Worm (Caenorhabditis elegans): ENCODE results near the gene col-99.
"Not testable (repeated sequence)": the region's sequence is repeated elsewhere in the genome, so short reads cannot be mapped to it uniquely, and the experiment has no call there.

col-99 gene

DNA sequence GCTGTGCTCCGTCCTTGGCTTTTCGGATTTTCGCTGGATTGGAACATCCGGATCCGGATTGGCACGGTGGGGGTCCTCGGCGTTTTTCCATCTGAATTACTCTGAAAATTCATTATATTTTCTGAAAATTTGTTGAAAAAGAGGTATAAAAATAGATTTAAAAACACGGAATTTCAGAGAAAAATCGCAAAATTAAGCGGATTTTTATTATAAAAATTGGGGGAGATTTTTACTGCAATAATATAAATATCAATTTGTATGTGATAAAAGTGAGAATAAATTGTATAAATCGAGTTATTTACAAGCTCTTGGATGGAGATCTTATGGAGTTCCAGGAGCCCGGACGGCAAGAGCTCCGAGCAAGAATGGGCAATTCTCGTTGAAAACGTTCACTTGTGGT, 26.1 kb downstream of the col-99 start, which contains the start of gene tut-1:
TSS of gene tut-1 (minus strand) at position 101 of the 400 bp plus-strand sequence.
- TF ChIP-seq nhr-76 (tag; optimal IDR thresholded peaks at IDR 0.05) = no peak
- no peak for TF ChIP-seq bed-3 (GFP tag; optimal IDR thresholded peaks at IDR 0.05)
- TF ChIP-seq ceh-83 (GFP tag; optimal IDR thresholded peaks at IDR 0.05) = no peak
- no peak for TF ChIP-seq tbx-8 (GFP tag; optimal IDR thresholded peaks at IDR 0.05)
- TF ChIP-seq ztf-11 (tag; optimal IDR thresholded peaks at IDR 0.05) = no peak
- no peak for TF ChIP-seq M03D4.4 (tag; optimal IDR thresholded peaks at IDR 0.05)
- no peak for TF ChIP-seq sem-2 (GFP tag; optimal IDR thresholded peaks at IDR 0.05)
- no peak for TF ChIP-seq drap-1 (GFP tag; optimal IDR thresholded peaks at IDR 0.05)
- TF ChIP-seq mep-1 (tag; optimal IDR thresholded peaks at IDR 0.05) = no peak
- TF ChIP-seq ces-1 (GFP tag; optimal IDR thresholded peaks at IDR 0.05) = no peak
- TF ChIP-seq lin-32 (GFP tag; optimal IDR thresholded peaks at IDR 0.05) = no peak
- no peak for TF ChIP-seq mab-5 (tag; optimal IDR thresholded peaks at IDR 0.05)
- no peak for TF ChIP-seq mls-2 (tag; optimal IDR thresholded peaks at IDR 0.05)
- TF ChIP-seq lsy-2 (tag; optimal IDR thresholded peaks at IDR 0.05) = no peak
- TF ChIP-seq lin-13 (tag; optimal IDR thresholded peaks at IDR 0.05) = no peak
- TF ChIP-seq zip-8 (tag; optimal IDR thresholded peaks at IDR 0.05) = no peak
- no peak for TF ChIP-seq nhr-2 (tag; optimal IDR thresholded peaks at IDR 0.05)

DNA sequence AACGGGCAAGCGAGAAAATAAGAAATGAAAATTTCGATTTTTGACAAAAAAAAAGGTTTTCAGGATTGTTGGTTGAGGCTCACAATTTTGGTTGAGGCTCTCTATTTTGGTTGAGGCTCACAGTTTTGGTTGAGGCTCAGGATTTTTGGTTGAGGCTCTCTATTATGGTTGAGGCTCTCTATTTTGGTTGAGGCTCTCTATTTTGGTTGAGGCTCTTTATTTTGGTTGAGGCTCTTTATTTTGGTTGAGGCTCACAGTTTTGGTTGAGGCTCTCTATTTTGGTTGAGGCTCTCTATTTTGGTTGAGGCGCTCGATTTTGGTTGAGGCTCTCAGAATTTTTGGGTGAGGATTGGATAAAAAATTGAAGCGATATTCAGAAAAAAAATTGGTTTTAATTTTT, 27.9 kb downstream of the col-99 start:
- TF ChIP-seq pha-4 (tag; optimal IDR thresholded peaks at IDR 0.05) = no peak
- no peak for TF ChIP-seq ztf-11 (tag; optimal IDR thresholded peaks at IDR 0.05)
- TF ChIP-seq drap-1 (GFP tag; optimal IDR thresholded peaks at IDR 0.05) = no peak
- TF ChIP-seq sem-2 (GFP tag; optimal IDR thresholded peaks at IDR 0.05) = no peak
- TF ChIP-seq unc-39 (tag; optimal IDR thresholded peaks at IDR 0.05) = no peak
- TF ChIP-seq hlh-1 (tag; optimal IDR thresholded peaks at IDR 0.05) = no peak
- TF ChIP-seq lin-13 (tag; optimal IDR thresholded peaks at IDR 0.05) = no peak
- TF ChIP-seq nhr-237 (tag; optimal IDR thresholded peaks at IDR 0.05) = no peak
- no peak for TF ChIP-seq nhr-2 (tag; optimal IDR thresholded peaks at IDR 0.05)
- TF ChIP-seq flh-1 (GFP tag; optimal IDR thresholded peaks at IDR 0.05) = no peak
- TF ChIP-seq snpc-4 (tag; optimal IDR thresholded peaks at IDR 0.05) = no peak
- TF ChIP-seq bed-3 (GFP tag; optimal IDR thresholded peaks at IDR 0.05) = no peak

DNA sequence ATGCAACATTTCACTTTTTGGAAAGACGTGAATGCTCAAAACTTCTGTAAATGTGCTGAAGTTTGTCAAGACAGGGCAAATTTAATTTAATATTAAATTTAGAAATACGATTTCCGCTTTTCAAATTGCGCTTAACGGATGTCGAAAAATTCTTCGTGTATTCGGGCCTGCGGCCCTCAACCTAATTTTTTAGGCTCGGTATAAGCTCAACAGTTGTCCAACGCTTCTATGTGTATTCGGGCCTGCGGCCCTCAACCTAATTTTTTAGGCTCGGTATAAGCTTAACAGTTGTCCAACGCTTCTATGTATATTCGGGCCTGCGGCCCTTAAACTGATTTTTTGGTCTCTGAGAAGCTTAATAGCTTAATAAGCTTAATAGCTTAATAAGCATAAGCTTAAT, 28.9 kb downstream of the col-99 start:
- no peak for TF ChIP-seq bed-3 (GFP tag; optimal IDR thresholded peaks at IDR 0.05)
- no peak for TF ChIP-seq nhr-76 (tag; optimal IDR thresholded peaks at IDR 0.05)
- no peak for TF ChIP-seq zip-8 (tag; optimal IDR thresholded peaks at IDR 0.05)
- TF ChIP-seq mep-1 (tag; optimal IDR thresholded peaks at IDR 0.05) = no peak
- no peak for TF ChIP-seq drap-1 (GFP tag; optimal IDR thresholded peaks at IDR 0.05)
- TF ChIP-seq unc-120 (tag; optimal IDR thresholded peaks at IDR 0.05; ENCODE audit: poor library complexity, severe bottlenecking) = no peak
- no peak for TF ChIP-seq pha-4 (tag; optimal IDR thresholded peaks at IDR 0.05)
- no peak for TF ChIP-seq snpc-4 (tag; optimal IDR thresholded peaks at IDR 0.05)
- no peak for TF ChIP-seq elt-3 (tag; optimal IDR thresholded peaks at IDR 0.05)
- TF ChIP-seq tbx-8 (GFP tag; optimal IDR thresholded peaks at IDR 0.05) = no peak
- TF ChIP-seq sptf-1 (tag; optimal IDR thresholded peaks at IDR 0.05) = no peak
- TF ChIP-seq mab-5 (tag; optimal IDR thresholded peaks at IDR 0.05) = no peak
- TF ChIP-seq ceh-39 (tag; optimal IDR thresholded peaks at IDR 0.05) = no peak
- no peak for TF ChIP-seq M03D4.4 (tag; optimal IDR thresholded peaks at IDR 0.05)
- TF ChIP-seq ces-1 (GFP tag; optimal IDR thresholded peaks at IDR 0.05) = no peak
- TF ChIP-seq hlh-1 (tag; optimal IDR thresholded peaks at IDR 0.05) = no peak
- no peak for TF ChIP-seq lsy-2 (tag; optimal IDR thresholded peaks at IDR 0.05)
- TF ChIP-seq lin-13 (tag; optimal IDR thresholded peaks at IDR 0.05) = no peak
- no peak for TF ChIP-seq lin-32 (GFP tag; optimal IDR thresholded peaks at IDR 0.05)

DNA sequence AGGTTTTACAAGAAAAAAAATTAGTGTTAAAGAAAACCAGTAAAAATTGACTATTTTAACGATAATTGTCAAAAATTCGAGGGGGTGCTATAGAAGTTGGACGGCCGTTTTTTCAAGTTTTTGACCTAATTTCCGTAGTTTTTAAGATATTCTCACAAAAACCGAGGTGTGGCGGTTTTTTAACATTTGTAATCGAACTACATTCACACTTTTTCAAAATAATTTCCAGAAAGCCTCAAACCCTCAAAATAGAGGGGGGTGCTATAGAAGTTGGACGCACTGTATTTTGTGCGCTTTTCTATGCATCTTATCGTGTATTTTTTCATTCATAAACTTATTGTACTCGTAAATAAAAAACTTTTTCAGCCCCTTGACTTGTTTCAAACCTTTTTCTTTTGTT, 36.3 kb downstream of the col-99 start, which contains the start of gene F29C4.4:
TSS of gene F29C4.4 (plus strand) at position 301 of the 400 bp plus-strand sequence.
- not testable (repeated sequence) for TF ChIP-seq unc-62 (GFP tag; optimal IDR thresholded peaks at IDR 0.05); mep-1 (tag; optimal IDR thresholded peaks at IDR 0.05); blmp-1 (tag; optimal IDR thresholded peaks at IDR 0.05)

DNA sequence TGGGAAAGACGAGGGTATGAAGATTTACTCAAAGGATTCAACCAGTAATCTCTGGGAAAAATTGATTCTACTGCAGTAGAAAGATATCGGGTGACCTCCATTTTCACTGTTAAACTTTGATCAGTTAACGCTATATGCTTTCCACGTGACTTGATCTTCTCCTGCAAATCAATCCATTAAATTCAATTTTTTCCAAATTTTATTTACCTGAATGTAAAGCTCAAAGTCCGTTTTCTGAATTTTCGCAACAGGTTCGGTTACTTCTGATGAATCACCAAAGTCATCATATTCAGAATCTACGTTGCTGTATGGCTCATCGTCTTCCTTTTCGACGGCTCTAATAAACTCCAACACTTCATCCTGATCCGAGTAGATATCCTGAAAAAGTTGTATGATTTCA, 38.4 kb downstream of the col-99 start, which contains the start of gene B0545.4:
TSS of gene B0545.4 (minus strand) at position 101 of the 400 bp plus-strand sequence.
- TF ChIP-seq ceh-39 (tag; optimal IDR thresholded peaks at IDR 0.05) (no peak), lin-32 (GFP tag; optimal IDR thresholded peaks at IDR 0.05) (no peak), unc-120 (tag; optimal IDR thresholded peaks at IDR 0.05; ENCODE audit: poor library complexity, severe bottlenecking) (no peak), flh-1 (GFP tag; optimal IDR thresholded peaks at IDR 0.05) (no peak), ces-1 (GFP tag; optimal IDR thresholded peaks at IDR 0.05) (no peak), nhr-76 (tag; optimal IDR thresholded peaks at IDR 0.05) (no peak), unc-62 (GFP tag; optimal IDR thresholded peaks at IDR 0.05) (no peak), mep-1 (tag; optimal IDR thresholded peaks at IDR 0.05) (no peak), zip-8 (tag; optimal IDR thresholded peaks at IDR 0.05) (no peak), ceh-83 (GFP tag; optimal IDR thresholded peaks at IDR 0.05) (no peak), bed-3 (GFP tag; optimal IDR thresholded peaks at IDR 0.05) (no peak), elt-1 (tag; optimal IDR thresholded peaks at IDR 0.05; ENCODE audit: borderline replicate concordance, insufficient read depth) (no peak), nhr-28 (tag; optimal IDR thresholded peaks at IDR 0.05) (no peak), sptf-1 (tag; optimal IDR thresholded peaks at IDR 0.05) (no peak), cnd-1 (tag; optimal IDR thresholded peaks at IDR 0.05) (no peak), unc-39 (tag; optimal IDR thresholded peaks at IDR 0.05) (no peak)

All from whole organism, mixed stage, embryonic.